Fruit fly (Drosophila melanogaster) whole organism, wandering third instar larva: ENCODE measurements around the gene Vps45.

Source experiments
- CG9705 ChIP-seq: fragments of 200-800 bp; sonication (Bioruptor generic); optimal IDR thresholded peaks from 2 replicates; lab custom pipeline; 2018; ENCODE audit warnings: missing biosample characterization, mild to moderate bottlenecking, missing genetic modification characterization
- CrebA ChIP-seq: fragments of 200-800 bp; sonication (Bioruptor generic); optimal IDR thresholded peaks from 2 replicates; lab custom pipeline; 2016; ENCODE audit warnings: missing biosample characterization, mild to moderate bottlenecking, missing genetic modification characterization, borderline replicate concordance
- Dfd ChIP-seq: fragments of >200 bp; optimal IDR thresholded peaks from 2 replicates; lab custom pipeline; 2017; ENCODE audit warnings: missing biosample characterization, missing genetic modification characterization
- Sp1 ChIP-seq: fragments of 200-800 bp; sonication (Bioruptor generic); optimal IDR thresholded peaks from 3 replicates; lab custom pipeline; 2019; ENCODE audit warnings: missing biosample characterization, mild to moderate bottlenecking, missing genetic modification characterization, moderate library complexity
- h ChIP-seq: fragments of 200-800 bp; sonication (Bioruptor generic); optimal IDR thresholded peaks from 3 replicates; lab custom pipeline; 2016; ENCODE audit warnings: missing biosample characterization, mild to moderate bottlenecking, missing genetic modification characterization
- lola ChIP-seq: fragments of >200 bp; optimal IDR thresholded peaks from 2 replicates; lab custom pipeline; 2017; ENCODE audit warnings: missing biosample characterization, missing genetic modification characterization
- pan ChIP-seq: fragments of >200 bp; optimal IDR thresholded peaks from 2 replicates; lab custom pipeline; 2017

DNA sequence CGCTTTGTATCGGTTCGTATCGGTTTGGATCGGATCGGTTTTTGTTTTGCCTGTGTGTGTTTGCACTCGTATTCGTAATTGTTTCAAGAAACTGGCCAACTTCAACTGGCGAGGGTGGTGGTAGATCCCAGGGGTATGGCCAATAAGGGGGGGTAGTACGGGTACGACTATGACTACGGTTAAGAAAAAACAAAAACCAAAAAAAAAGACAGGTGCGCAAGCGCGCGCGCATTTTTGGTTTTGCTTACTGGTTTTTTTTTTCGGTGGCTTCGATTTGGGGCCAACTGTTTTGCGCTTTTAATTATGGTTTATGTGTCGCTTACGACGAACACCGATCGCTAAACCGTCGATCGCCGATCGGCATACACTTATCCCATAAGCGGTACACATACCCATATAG, 31.1 kb downstream of the Vps45 start:
- no peak for TF ChIP-seq CrebA (GFP tag; lab: Kevin White, UChicago)
- TF ChIP-seq lola (GFP tag; lab: Kevin White, UChicago): no peak
- no peak for TF ChIP-seq h (GFP tag; lab: Kevin White, UChicago)
- no peak for TF ChIP-seq CG9705 (GFP tag; lab: Kevin White, UChicago)
- TF ChIP-seq Dfd (GFP tag; lab: Kevin White, UChicago): no peak
- no peak for TF ChIP-seq Sp1 (GFP tag; lab: Kevin White, UChicago)
- no peak for TF ChIP-seq pan (lab: Kevin White, UChicago)
